Worm (Caenorhabditis elegans): Measurements from ENCODE around the gene fipr-29.

- TF ChIP-seq him-1 (tag; optimal IDR thresholded peaks at IDR 0.05) (no peak), dao-5 (tag; optimal IDR thresholded peaks at IDR 0.05) (no peak), W03F9.2 (tag; optimal IDR thresholded peaks at IDR 0.05) (no peak)
These were observed 25.7 kb downstream of the fipr-29 start for ce11 chrIII:3034458-3034857.
